Fruit fly (Drosophila melanogaster): Measurements from ENCODE around the gene CG13031.

- no peak for TF ChIP-seq tj (GFP tag; optimal IDR thresholded peaks at IDR 0.05)
- no peak for TF ChIP-seq cic (GFP tag; optimal IDR thresholded peaks at IDR 0.05)
- no peak for TF ChIP-seq CG5204 (GFP tag; optimal IDR thresholded peaks at IDR 0.05)
- no peak for TF ChIP-seq bab1 (GFP tag; optimal IDR thresholded peaks at IDR 0.05)
- TF ChIP-seq Clk (GFP tag; optimal IDR thresholded peaks at IDR 0.05) = no peak
- TF ChIP-seq CG7101 (tag; optimal IDR thresholded peaks at IDR 0.05) = no peak
- no peak for TF ChIP-seq toe (GFP tag; optimal IDR thresholded peaks at IDR 0.05)
- TF ChIP-seq CG12768 (GFP tag; optimal IDR thresholded peaks at IDR 0.05) = no peak
These were observed at the start of gene CG13031 for dm6 chr3L:16724561-16724960.
